Worm (Caenorhabditis elegans) whole organism, L4 larva: ENCODE measurements around the gene acr-7.

Experiments
- Y48G9A.11 ChIP-seq: fragments of 200-800 bp; sonication (Bioruptor generic); IDR thresholded peaks from 2 replicates; pipeline ENCODE4 v1.3.6; 2022; ENCODE audit warnings: missing genetic modification reagents, missing genetic modification characterization, missing compliant biosample characterization
- ceh-32 ChIP-seq: sonication (generic microtip); optimal IDR thresholded peaks from 2 replicates; lab custom pipeline; 2016; ENCODE audit warnings: mild to moderate bottlenecking, missing genetic modification characterization, missing compliant biosample characterization; ENCODE audit not compliant: poor library complexity

DNA sequence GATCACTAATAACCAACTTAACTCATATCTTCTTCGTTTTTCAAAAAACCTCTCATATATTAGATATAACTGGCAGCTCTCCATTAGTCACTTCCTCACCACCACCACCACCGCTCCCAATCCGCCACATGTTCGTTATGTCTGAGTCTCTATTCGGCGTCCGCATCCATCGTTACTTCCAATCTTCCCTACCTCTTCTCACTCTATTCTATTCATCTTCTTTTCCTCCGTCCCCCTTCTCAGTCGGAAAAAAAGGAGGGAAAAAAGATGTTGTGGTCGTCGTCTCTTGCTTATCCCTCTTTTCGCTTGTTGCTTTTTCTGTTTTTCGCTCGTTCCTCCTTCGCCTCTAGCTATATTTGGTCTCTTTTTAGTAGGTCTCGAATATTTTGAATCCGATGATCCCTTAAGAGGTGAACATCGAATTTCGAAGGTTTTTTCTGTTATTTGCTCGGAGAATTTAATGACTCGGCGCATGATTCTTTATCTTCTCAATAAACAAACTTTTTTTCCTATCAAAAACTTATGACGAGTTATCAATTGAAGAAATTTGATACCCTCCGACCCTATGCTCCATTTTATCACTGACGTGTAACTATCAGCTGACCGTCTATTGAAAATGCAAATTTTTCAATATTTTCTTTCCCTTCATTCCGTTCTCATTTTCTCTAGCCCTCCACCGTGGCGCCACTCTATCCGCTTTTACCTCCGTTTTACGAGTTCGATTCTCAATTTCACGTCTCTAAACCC is 42.4 kb upstream of the acr-7 start:
- TF ChIP-seq ceh-32 (tag; lab: Kevin White, UChicago) = no peak
- no peak for TF ChIP-seq Y48G9A.11 (GFP tag; lab: Robert Waterston, UW)
